Fruit fly (Drosophila melanogaster) whole organism, embryonic: ENCODE data around the gene CG33230.

Source experiments
- B-H2 ChIP-seq: fragments of 200-800 bp; sonication (Bioruptor generic); optimal IDR thresholded peaks from 2 replicates; lab custom pipeline; 2018; ENCODE audit warnings: missing biosample characterization, mild to moderate bottlenecking, missing genetic modification characterization
- Blimp-1 ChIP-seq: fragments of 200-800 bp; sonication (Bioruptor generic); optimal IDR thresholded peaks from 3 replicates; lab custom pipeline; 2018; ENCODE audit warnings: missing biosample characterization, missing genetic modification characterization, mild to moderate bottlenecking, moderate library complexity, missing genetic modification reagents
- CG10267 ChIP-seq: fragments of 200-800 bp; sonication (Bioruptor generic); optimal IDR thresholded peaks from 2 replicates; lab custom pipeline; 2018; ENCODE audit warnings: missing biosample characterization, mild to moderate bottlenecking, missing genetic modification characterization, moderate library complexity
- CG15514 ChIP-seq: fragments of 200-800 bp; sonication (Bioruptor generic); optimal IDR thresholded peaks from 3 replicates; lab custom pipeline; 2017; ENCODE audit warnings: missing biosample characterization, missing genetic modification characterization, mild to moderate bottlenecking, moderate library complexity, missing genetic modification reagents
- CG3163 ChIP-seq: fragments of 200-800 bp; sonication (Bioruptor generic); optimal IDR thresholded peaks from 3 replicates; lab custom pipeline; 2016; ENCODE audit warnings: missing biosample characterization, missing genetic modification characterization
- Jarid2 ChIP-seq: fragments of 200-800 bp; sonication (Bioruptor generic); optimal IDR thresholded peaks from 3 replicates; lab custom pipeline; 2017; ENCODE audit warnings: mild to moderate bottlenecking, missing biosample characterization, missing genetic modification reagents, missing genetic modification characterization
- Sox102F ChIP-seq: fragments of 200-800 bp; sonication (Bioruptor generic); optimal IDR thresholded peaks from 2 replicates; lab custom pipeline; 2018; ENCODE audit warnings: missing biosample characterization, mild to moderate bottlenecking, missing genetic modification characterization, moderate library complexity

- TF ChIP-seq B-H2 (GFP tag; lab: Kevin White, UChicago) (no peak), CG3163 (GFP tag; lab: Kevin White, UChicago) (no peak), CG15514 (GFP tag; lab: Kevin White, UChicago) (no peak), CG10267 (tag; lab: Kevin White, UChicago) (no peak), Blimp-1 (no peak), Sox102F (GFP tag; lab: Kevin White, UChicago) (no peak), Jarid2 (GFP tag; lab: Kevin White, UChicago) (no peak)
Measured at dm6 chr3L:1615701-1616100, 2.5 kb upstream of the CG33230 start, which contains the start of gene CG12105.
